Fruit fly (Drosophila melanogaster) whole organism, embryonic: Measurements from ENCODE around the gene Sidpn.

Experiments
- CG1024 ChIP-seq: fragments of 200-800 bp; sonication (Bioruptor generic); IDR thresholded peaks from 2 replicates; pipeline ENCODE4 v1.3.6; 2022; ENCODE audit warnings: missing biosample characterization, missing genetic modification characterization
- CG10462 ChIP-seq: fragments of 200-800 bp; sonication (Bioruptor generic); optimal IDR thresholded peaks from 2 replicates; lab custom pipeline; 2016; ENCODE audit warnings: missing biosample characterization, missing genetic modification characterization
- CG10654 ChIP-seq: fragments of 200-800 bp; sonication (Bioruptor generic); optimal IDR thresholded peaks from 2 replicates; lab custom pipeline; 2016; ENCODE audit warnings: missing biosample characterization, missing genetic modification characterization
- CG10979 ChIP-seq: fragments of 200-800 bp; sonication (Bioruptor generic); optimal IDR thresholded peaks from 2 replicates; lab custom pipeline; 2018; ENCODE audit warnings: missing biosample characterization, mild to moderate bottlenecking, missing genetic modification characterization, moderate library complexity
- CG11247 ChIP-seq: fragments of 200-800 bp; sonication (Bioruptor generic); IDR thresholded peaks from 2 replicates; pipeline ENCODE4 v1.3.6; 2022; ENCODE audit warnings: missing biosample characterization, missing genetic modification characterization
- CG12071 ChIP-seq: fragments of 200-800 bp; sonication (Bioruptor generic); optimal IDR thresholded peaks from 3 replicates; lab custom pipeline; 2018; ENCODE audit warnings: missing biosample characterization, mild to moderate bottlenecking, missing genetic modification characterization
- CG12155 ChIP-seq: fragments of 200-800 bp; sonication (Bioruptor generic); optimal IDR thresholded peaks from 3 replicates; lab custom pipeline; 2016; ENCODE audit warnings: missing biosample characterization, missing genetic modification characterization
- CG13296 ChIP-seq: fragments of 200-800 bp; sonication (Bioruptor generic); optimal IDR thresholded peaks from 3 replicates; lab custom pipeline; 2018; ENCODE audit warnings: missing biosample characterization, mild to moderate bottlenecking, missing genetic modification characterization
- CG13775 ChIP-seq: fragments of 200-800 bp; sonication (Bioruptor generic); optimal IDR thresholded peaks from 3 replicates; lab custom pipeline; 2017; ENCODE audit warnings: missing biosample characterization, mild to moderate bottlenecking, missing genetic modification characterization
- CG14050 ChIP-seq: fragments of 200-800 bp; sonication (Bioruptor generic); IDR thresholded peaks from 3 replicates; pipeline ENCODE4 v1.3.6; 2022; ENCODE audit warnings: missing biosample characterization, missing genetic modification characterization
- CG15514 ChIP-seq: fragments of 200-800 bp; sonication (Bioruptor generic); optimal IDR thresholded peaks from 3 replicates; lab custom pipeline; 2017; ENCODE audit warnings: missing biosample characterization, missing genetic modification characterization, mild to moderate bottlenecking, moderate library complexity, missing genetic modification reagents
- CG15696 ChIP-seq: fragments of 200-800 bp; sonication (Bioruptor generic); optimal IDR thresholded peaks from 2 replicates; lab custom pipeline; 2019; ENCODE audit warnings: missing biosample characterization, mild to moderate bottlenecking, missing genetic modification characterization, moderate library complexity
- CG16779 ChIP-seq: fragments of 200-800 bp; sonication (Bioruptor generic); IDR thresholded peaks from 2 replicates; pipeline ENCODE4 v1.3.6; 2022; ENCODE audit warnings: missing biosample characterization, missing genetic modification characterization
- CG17802 ChIP-seq: fragments of 200-800 bp; sonication (Bioruptor generic); optimal IDR thresholded peaks from 2 replicates; lab custom pipeline; 2018; ENCODE audit warnings: missing biosample characterization, mild to moderate bottlenecking, missing genetic modification characterization, moderate library complexity
- CG18599 ChIP-seq: fragments of 200-800 bp; sonication (Bioruptor generic); optimal IDR thresholded peaks from 3 replicates; lab custom pipeline; 2017; ENCODE audit warnings: missing biosample characterization, missing genetic modification characterization, mild to moderate bottlenecking, moderate library complexity, missing genetic modification reagents
- CG2199 ChIP-seq: fragments of 200-800 bp; sonication (Bioruptor generic); IDR thresholded peaks from 3 replicates; pipeline ENCODE4 v1.3.6; 2022; ENCODE audit warnings: missing biosample characterization, missing genetic modification characterization
- CG2712 ChIP-seq: fragments of 200-800 bp; optimal IDR thresholded peaks from 3 replicates; lab custom pipeline; 2019; ENCODE audit warnings: missing biosample characterization, mild to moderate bottlenecking, missing genetic modification characterization, moderate library complexity
- CG30020 ChIP-seq: fragments of 200-800 bp; optimal IDR thresholded peaks from 2 replicates; lab custom pipeline; 2019; ENCODE audit warnings: missing biosample characterization, mild to moderate bottlenecking, missing genetic modification characterization, moderate library complexity
- CG32767 ChIP-seq: fragments of 200-800 bp; sonication (Bioruptor generic); IDR thresholded peaks from 2 replicates; pipeline ENCODE4 v1.3.6; 2022; ENCODE audit warnings: missing biosample characterization, missing genetic modification characterization
- CG4328 ChIP-seq: fragments of 200-800 bp; sonication (Bioruptor generic); optimal IDR thresholded peaks from 3 replicates; lab custom pipeline; 2017; ENCODE audit warnings: missing biosample characterization, missing genetic modification reagents, missing genetic modification characterization
- CG6683 ChIP-seq: fragments of 200-800 bp; sonication (Bioruptor generic); optimal IDR thresholded peaks from 2 replicates; lab custom pipeline; 2017; ENCODE audit warnings: missing biosample characterization, mild to moderate bottlenecking, missing genetic modification characterization, missing genetic modification reagents
- CG6791 ChIP-seq: fragments of 200-800 bp; sonication (Bioruptor generic); IDR thresholded peaks from 3 replicates; pipeline ENCODE4 v1.3.6; 2022; ENCODE audit warnings: missing biosample characterization, missing genetic modification characterization; ENCODE audit not compliant: partially characterized antibody
- CG7745 ChIP-seq: fragments of 200-800 bp; sonication (Bioruptor generic); optimal IDR thresholded peaks from 2 replicates; lab custom pipeline; 2018; ENCODE audit warnings: missing biosample characterization, mild to moderate bottlenecking, missing genetic modification characterization, moderate library complexity
- CoRest ChIP-seq: fragments of 200-800 bp; sonication (Bioruptor generic); optimal IDR thresholded peaks from 3 replicates; lab custom pipeline; 2018; ENCODE audit warnings: missing biosample characterization, mild to moderate bottlenecking, missing genetic modification characterization, moderate library complexity
- Dip2 ChIP-seq: fragments of 200-800 bp; sonication (Bioruptor generic); IDR thresholded peaks from 2 replicates; pipeline ENCODE4 v1.3.6; 2022; ENCODE audit warnings: missing biosample characterization, missing genetic modification characterization
- Dll ChIP-seq: fragments of 200-800 bp; sonication (Bioruptor generic); IDR thresholded peaks from 4 replicates; pipeline ENCODE4 v1.3.6; 2022; ENCODE audit warnings: missing biosample characterization, missing genetic modification characterization; ENCODE audit not compliant: partially characterized antibody
- ERR ChIP-seq: fragments of 200-800 bp; sonication (Bioruptor generic); optimal IDR thresholded peaks from 2 replicates; lab custom pipeline; 2016; ENCODE audit warnings: missing biosample characterization, missing genetic modification characterization
- Ets97D ChIP-seq: fragments of 200-800 bp; sonication (Bioruptor generic); optimal IDR thresholded peaks from 3 replicates; lab custom pipeline; 2016; ENCODE audit warnings: missing biosample characterization, missing genetic modification characterization
- Gsc ChIP-seq: fragments of 200-800 bp; sonication (Bioruptor generic); IDR thresholded peaks from 2 replicates; pipeline ENCODE4 v1.3.6; 2022; ENCODE audit warnings: missing biosample characterization, missing genetic modification characterization
- HLH54F ChIP-seq: fragments of 200-800 bp; sonication (Bioruptor generic); optimal IDR thresholded peaks from 3 replicates; lab custom pipeline; 2016; ENCODE audit warnings: missing biosample characterization, missing genetic modification characterization
- HmgZ ChIP-seq: fragments of 200-800 bp; sonication (Bioruptor generic); optimal IDR thresholded peaks from 2 replicates; lab custom pipeline; 2018; ENCODE audit warnings: missing biosample characterization, mild to moderate bottlenecking, missing genetic modification characterization
- Myb ChIP-seq: fragments of 200-800 bp; sonication (Bioruptor generic); optimal IDR thresholded peaks from 2 replicates; lab custom pipeline; 2016; ENCODE audit warnings: missing biosample characterization, missing genetic modification characterization
- Opbp ChIP-seq: fragments of 200-800 bp; sonication (Bioruptor generic); IDR thresholded peaks from 3 replicates; pipeline ENCODE4 v1.3.6; 2022; ENCODE audit warnings: missing biosample characterization, missing genetic modification characterization; ENCODE audit not compliant: partially characterized antibody
- Sin3A ChIP-seq: fragments of >200 bp; optimal IDR thresholded peaks from 2 replicates; lab custom pipeline; 2018
- Sox102F ChIP-seq: fragments of 200-800 bp; sonication (Bioruptor generic); optimal IDR thresholded peaks from 2 replicates; lab custom pipeline; 2018; ENCODE audit warnings: missing biosample characterization, mild to moderate bottlenecking, missing genetic modification characterization, moderate library complexity
- Xbp1 ChIP-seq: fragments of 200-800 bp; sonication (Bioruptor generic); optimal IDR thresholded peaks from 3 replicates; lab custom pipeline; 2016; ENCODE audit warnings: missing biosample characterization, mild to moderate bottlenecking, missing genetic modification characterization
- Xrp1 ChIP-seq: fragments of 200-800 bp; sonication (Bioruptor generic); IDR thresholded peaks from 2 replicates; pipeline ENCODE4 v1.3.6; 2022; ENCODE audit warnings: missing biosample characterization, missing genetic modification characterization
- cas ChIP-seq: fragments of 200-800 bp; sonication (Bioruptor generic); IDR thresholded peaks from 2 replicates; pipeline ENCODE4 v1.3.6; 2022; ENCODE audit warnings: missing biosample characterization, missing genetic modification characterization
- cato ChIP-seq: fragments of 200-800 bp; sonication (Bioruptor generic); optimal IDR thresholded peaks from 2 replicates; lab custom pipeline; 2016; ENCODE audit warnings: missing biosample characterization, missing genetic modification characterization, borderline replicate concordance
- chn ChIP-seq: fragments of 200-800 bp; sonication (Bioruptor generic); optimal IDR thresholded peaks from 2 replicates; lab custom pipeline; 2016; ENCODE audit warnings: missing biosample characterization, missing genetic modification characterization
- cwo ChIP-seq: fragments of 200-800 bp; sonication (Bioruptor generic); optimal IDR thresholded peaks from 3 replicates; lab custom pipeline; 2017; ENCODE audit warnings: missing biosample characterization, missing genetic modification characterization, mild to moderate bottlenecking, moderate library complexity, missing genetic modification reagents
- danr ChIP-seq: fragments of 200-800 bp; sonication (Bioruptor generic); IDR thresholded peaks from 2 replicates; pipeline ENCODE4 v1.3.6; 2022; ENCODE audit warnings: missing biosample characterization, missing genetic modification characterization
- fru ChIP-seq: fragments of >200 bp; optimal IDR thresholded peaks from 2 replicates; lab custom pipeline; 2017
- fu2 ChIP-seq: fragments of 200-800 bp; sonication (Bioruptor generic); optimal IDR thresholded peaks from 2 replicates; lab custom pipeline; 2016; ENCODE audit warnings: missing biosample characterization, missing genetic modification characterization
- her ChIP-seq: fragments of 200-800 bp; sonication (Bioruptor generic); optimal IDR thresholded peaks from 2 replicates; lab custom pipeline; 2016; ENCODE audit warnings: missing biosample characterization, missing genetic modification characterization
- inv ChIP-seq: fragments of 200-800 bp; sonication (Bioruptor generic); IDR thresholded peaks from 2 replicates; pipeline ENCODE4 v1.3.6; 2022; ENCODE audit warnings: missing biosample characterization, missing genetic modification characterization; ENCODE audit not compliant: partially characterized antibody
- pb ChIP-seq: fragments of 200-800 bp; sonication (Bioruptor generic); optimal IDR thresholded peaks from 3 replicates; lab custom pipeline; 2016; ENCODE audit warnings: missing biosample characterization, missing genetic modification characterization
- tna ChIP-seq: fragments of 200-800 bp; sonication (Bioruptor generic); IDR thresholded peaks from 2 replicates; pipeline ENCODE4 v1.3.6; 2022; ENCODE audit warnings: missing biosample characterization, missing genetic modification characterization; ENCODE audit not compliant: partially characterized antibody
- vvl ChIP-seq: fragments of 200-800 bp; sonication (Bioruptor generic); IDR thresholded peaks from 2 replicates; pipeline ENCODE4 v1.3.6; 2022; ENCODE audit warnings: missing biosample characterization, missing genetic modification characterization
- wdn ChIP-seq: fragments of 200-800 bp; sonication (Bioruptor generic); IDR thresholded peaks from 2 replicates; pipeline ENCODE4 v1.3.6; 2022; ENCODE audit warnings: missing biosample characterization, missing genetic modification characterization
- wor ChIP-seq: fragments of 200-800 bp; sonication (Bioruptor generic); IDR thresholded peaks from 2 replicates; pipeline ENCODE4 v1.3.6; 2022; ENCODE audit warnings: missing biosample characterization, missing genetic modification characterization

Gene Sidpn

dm6 chr2L:19045111-19045560 is 17.6 kb downstream of the Sidpn start, which contains the start of the genes Ttc19 and Acn (continued):
- TF ChIP-seq CG30020 (tag; lab: Kevin White, UChicago) (peak; percentile 83), fru (lab: Kevin White, UChicago) (no peak), CG16779 (0 out of 2 replicates have a peak, but pooled peaks have one; percentile 46), Opbp (peak; percentile 96), CG10462 (peak; percentile 80), CG17802 (tag; lab: Kevin White, UChicago) (peak; percentile 66), Sin3A (lab: Kevin White, UChicago) (peak; percentile 64), CG13296 (GFP tag; lab: Kevin White, UChicago) (peak; percentile 75), CG2199 (GFP tag; lab: Robert Waterston, UW) (no peak), tna (GFP tag; lab: Robert Waterston, UW) (peak; percentile 89), CG2712 (tag; lab: Kevin White, UChicago) (peak; percentile 88), wor (peak; percentile 65), CG15514 (GFP tag; lab: Kevin White, UChicago) (peak; percentile 79), CG13775 (GFP tag; lab: Kevin White, UChicago) (peak; percentile 91), Xbp1 (GFP tag; lab: Kevin White, UChicago) (peak; percentile 90), CG32767 (GFP tag; lab: Robert Waterston, UW) (peak; percentile 50), danr (GFP tag; lab: Robert Waterston, UW) (peak; percentile 43; the same call in 1 of the 2 replicates), chn (peak; percentile 91), Myb (peak; percentile 88), CG15696 (tag; lab: Kevin White, UChicago) (peak; percentile 79), CG10654 (GFP tag; lab: Kevin White, UChicago) (peak; percentile 61), Xrp1 (GFP tag; lab: Robert Waterston, UW) (peak; percentile 89), CG12071 (GFP tag; lab: Kevin White, UChicago) (no peak), fu2 (GFP tag; lab: Kevin White, UChicago) (peak; percentile 90), wdn (GFP tag; lab: Robert Waterston, UW) (peak; percentile 83), Gsc (GFP tag; lab: Robert Waterston, UW) (0 out of 2 replicates have a peak, but pooled peaks have one; percentile 20), CG4328 (GFP tag; lab: Kevin White, UChicago) (peak; percentile 75), Dip2 (no peak), vvl (peak; percentile 92), pb (GFP tag; lab: Kevin White, UChicago) (peak; percentile 78), CG6683 (peak; percentile 24), CG14050 (GFP tag; lab: Robert Waterston, UW) (peak; percentile 68), Ets97D (GFP tag; lab: Kevin White, UChicago) (peak; percentile 90), CG7745 (tag; lab: Kevin White, UChicago) (no peak), Sox102F (peak; percentile 86), cas (GFP tag; lab: Robert Waterston, UW) (peak; percentile 68; the same call in 1 of the 2 replicates), ERR (GFP tag; lab: Kevin White, UChicago) (peak; percentile 73), CG11247 (GFP tag; lab: Robert Waterston, UW) (peak; percentile 85), CG12155 (GFP tag; lab: Kevin White, UChicago) (peak; percentile 77), inv (GFP tag; lab: Robert Waterston, UW) (peak; percentile 93), CG18599 (GFP tag; lab: Kevin White, UChicago) (peak; percentile 81), her (peak; percentile 83), HmgZ (tag; lab: Kevin White, UChicago) (peak; percentile 82), CG10979 (tag; lab: Kevin White, UChicago) (peak; percentile 77), CG6791 (peak; percentile 96), CoRest (peak; percentile 88), cwo (GFP tag; lab: Kevin White, UChicago) (peak; percentile 59), Dll (GFP tag; lab: Robert Waterston, UW) (peak; percentile 98), HLH54F (GFP tag; lab: Kevin White, UChicago) (peak; percentile 93), cato (peak; percentile 68), CG1024 (GFP tag; lab: Robert Waterston, UW) (peak; percentile 56)
